Fruit fly (Drosophila melanogaster) whole organism, prepupa: ENCODE results near the gene ida.

Source experiments
- CG3032 ChIP-seq: fragments of 200-800 bp; optimal IDR thresholded peaks from 2 replicates; lab custom pipeline; 2019; ENCODE audit warnings: missing biosample characterization, mild to moderate bottlenecking, missing genetic modification characterization, moderate library complexity
- dsx ChIP-seq: fragments of 200-800 bp; optimal IDR thresholded peaks from 3 replicates; lab custom pipeline; 2019; ENCODE audit warnings: missing biosample characterization, mild to moderate bottlenecking, missing genetic modification characterization, moderate library complexity; ENCODE audit not compliant: poor library complexity, severe bottlenecking
- lz ChIP-seq: fragments of 200-800 bp; sonication (Bioruptor generic); optimal IDR thresholded peaks from 3 replicates; lab custom pipeline; 2016; ENCODE audit warnings: missing biosample characterization, missing genetic modification characterization
- pdm3 ChIP-seq: fragments of 200-800 bp; sonication (Bioruptor generic); optimal IDR thresholded peaks from 3 replicates; lab custom pipeline; 2016; ENCODE audit warnings: missing biosample characterization, missing genetic modification characterization

dm6 chr3L:3942241-3943028 is 37.3 kb downstream of the ida start, which contains the start of the genes CG10863 and CG14982:
- no peak for TF ChIP-seq lz
- no peak for TF ChIP-seq CG3032 (tag; lab: Kevin White, UChicago)
- TF ChIP-seq pdm3 (GFP tag; lab: Kevin White, UChicago) = no peak
- no peak for TF ChIP-seq dsx
